Fruit fly (Drosophila melanogaster): Measurements from ENCODE around the gene Pkcdelta.

Pkcdelta gene

DNA sequence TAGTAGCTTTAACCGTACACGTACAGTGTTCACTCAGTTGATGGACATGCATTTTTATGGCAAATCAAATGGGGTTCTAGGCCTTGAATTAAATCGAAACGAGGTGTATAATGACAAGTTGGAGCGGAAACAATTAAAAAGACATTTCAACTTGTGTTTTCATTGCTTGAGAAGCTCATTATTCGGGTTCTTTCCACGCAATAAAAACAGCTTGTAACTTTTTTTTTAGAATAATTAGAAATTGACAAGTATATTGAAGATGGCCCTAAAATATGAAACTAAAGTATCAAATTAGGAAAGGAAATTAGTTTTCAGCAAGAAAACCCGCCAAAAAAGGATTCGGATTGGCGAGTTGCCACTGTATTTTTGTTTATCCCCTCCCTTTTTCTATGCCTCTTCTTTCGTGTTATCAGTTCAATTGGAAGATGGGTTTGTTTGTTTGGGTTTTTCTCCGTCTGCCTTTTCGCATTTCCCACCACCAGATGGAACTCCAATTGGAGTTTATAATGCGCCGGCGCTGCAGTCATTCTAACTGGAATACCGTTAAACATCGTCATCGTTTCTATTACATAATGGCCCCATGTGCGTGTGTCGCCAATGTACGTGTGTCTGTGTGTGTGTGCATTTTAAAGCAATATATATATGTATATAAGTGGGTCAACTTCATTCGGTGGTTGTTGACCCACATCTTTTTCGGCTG is 34.7 kb downstream of the Pkcdelta start (continued):
- TF ChIP-seq Fer1 (GFP tag; optimal IDR thresholded peaks at IDR 0.05), result peak; percentile 47
- TF ChIP-seq CG17359 (tag; optimal IDR thresholded peaks at IDR 0.05), result peak; percentile 56
- peak; percentile 54 for TF ChIP-seq Hmr (GFP tag; optimal IDR thresholded peaks at IDR 0.05)
- peak; percentile 46 for TF ChIP-seq org-1 (GFP tag; optimal IDR thresholded peaks at IDR 0.05)
- no peak for TF ChIP-seq cad (GFP tag; optimal IDR thresholded peaks at IDR 0.05)
- TF ChIP-seq CG8359 (GFP tag; optimal IDR thresholded peaks at IDR 0.05; ENCODE audit: borderline replicate concordance), result no peak
- TF ChIP-seq CG5953 (GFP tag; IDR thresholded peaks at IDR 0.05), result no peak
- TF ChIP-seq Max (GFP tag; optimal IDR thresholded peaks at IDR 0.05), result peak; percentile 25
- peak; percentile 19 for TF ChIP-seq CG11723 (GFP tag; optimal IDR thresholded peaks at IDR 0.05)
- TF ChIP-seq Myb (GFP tag; optimal IDR thresholded peaks at IDR 0.05), result no peak
- TF ChIP-seq CoRest (tag; optimal IDR thresholded peaks at IDR 0.05), result peak; percentile 53
- TF ChIP-seq Six4 (GFP tag; optimal IDR thresholded peaks at IDR 0.05), result peak; percentile 48
- TF ChIP-seq CG3726 (GFP tag; IDR thresholded peaks at IDR 0.05), result no peak
- TF ChIP-seq Oli (tag; optimal IDR thresholded peaks at IDR 0.05), result peak; percentile 56
- peak; percentile 67 for TF ChIP-seq ind (GFP tag; optimal IDR thresholded peaks at IDR 0.05)
- peak; percentile 41 for TF ChIP-seq CG5245 (GFP tag; optimal IDR thresholded peaks at IDR 0.05)
- peak; percentile 66 to 97 for TF ChIP-seq insv (GFP tag; optimal IDR thresholded peaks at IDR 0.05)
- 0 out of 3 replicates have a peak, but pooled peaks have one; percentile 12 for TF ChIP-seq CG11560 (tag; IDR thresholded peaks at IDR 0.05)
- no peak for TF ChIP-seq pfk (GFP tag; optimal IDR thresholded peaks at IDR 0.05)
- peak; percentile 41 for TF ChIP-seq CG12659 (GFP tag; optimal IDR thresholded peaks at IDR 0.05)
- TF ChIP-seq Chrac-16 (GFP tag; optimal IDR thresholded peaks at IDR 0.05), result peak; percentile 29
- peak; percentile 74 for TF ChIP-seq lab (GFP tag; optimal IDR thresholded peaks at IDR 0.05)
- TF ChIP-seq Atf-2 (GFP tag; optimal IDR thresholded peaks at IDR 0.05), result peak; percentile 41
- TF ChIP-seq yki (optimal IDR thresholded peaks at IDR 0.05), result no peak
- no peak for TF ChIP-seq dm (GFP tag; optimal IDR thresholded peaks at IDR 0.05)
- peak; percentile 43 for TF ChIP-seq CG10979 (tag; optimal IDR thresholded peaks at IDR 0.05)
- TF ChIP-seq ERR (GFP tag; optimal IDR thresholded peaks at IDR 0.05), result no peak
- TF ChIP-seq danr (GFP tag; IDR thresholded peaks at IDR 0.05), result no peak
- TF ChIP-seq CG4707 (GFP tag; optimal IDR thresholded peaks at IDR 0.05), result no peak
- no peak for TF ChIP-seq CG16813 (GFP tag; IDR thresholded peaks at IDR 0.05; ENCODE audit: partially characterized antibody)
- no peak for TF ChIP-seq Hmx (GFP tag; optimal IDR thresholded peaks at IDR 0.05)
- no peak for TF ChIP-seq CG1024 (GFP tag; IDR thresholded peaks at IDR 0.05)
- TF ChIP-seq ATbp (GFP tag; optimal IDR thresholded peaks at IDR 0.05), result peak; percentile 26
- TF ChIP-seq CG11456 (GFP tag; IDR thresholded peaks at IDR 0.05), result 0 out of 3 replicates have a peak, but pooled peaks have one; percentile 59
- peak; percentile 22 for TF ChIP-seq CG9437 (GFP tag; optimal IDR thresholded peaks at IDR 0.05)
- 0 out of 3 replicates have a peak, but pooled peaks have one; percentile 37 for TF ChIP-seq vnd (GFP tag; IDR thresholded peaks at IDR 0.05; ENCODE audit: partially characterized antibody)
- TF ChIP-seq CG8388 (GFP tag; optimal IDR thresholded peaks at IDR 0.05), result no peak
- TF ChIP-seq lmd (GFP tag; IDR thresholded peaks at IDR 0.05), result peak; percentile 57
- TF ChIP-seq Dek (tag; optimal IDR thresholded peaks at IDR 0.05), result no peak
- peak; percentile 61 for TF ChIP-seq CG3281 (GFP tag; optimal IDR thresholded peaks at IDR 0.05)
- no peak for TF ChIP-seq exex (tag; optimal IDR thresholded peaks at IDR 0.05)
- TF ChIP-seq CG8290 (GFP tag; optimal IDR thresholded peaks at IDR 0.05), result no peak
- peak in 1 of 2 experiments; percentile 27 for TF ChIP-seq CG8290 (tag; optimal IDR thresholded peaks at IDR 0.05)
- TF ChIP-seq Dip3 (GFP tag; optimal IDR thresholded peaks at IDR 0.05), result peak; percentile 28
- no peak for TF ChIP-seq CG9876 (GFP tag; optimal IDR thresholded peaks at IDR 0.05)
- peak; percentile 65 for TF ChIP-seq CG18599 (GFP tag; optimal IDR thresholded peaks at IDR 0.05)
- TF ChIP-seq TFAM (GFP tag; optimal IDR thresholded peaks at IDR 0.05), result no peak
- peak; percentile 40 for TF ChIP-seq luna (GFP tag; optimal IDR thresholded peaks at IDR 0.05)
- no peak for TF ChIP-seq CG4730 (GFP tag; IDR thresholded peaks at IDR 0.05)
- no peak for TF ChIP-seq CG2202 (tag; optimal IDR thresholded peaks at IDR 0.05)
